Worm (Caenorhabditis elegans) whole organism, early embryonic: Measurements from ENCODE around the gene C01G6.9.

Experiments used
- ama-1 ChIP-seq: fragments of 150-350 bp; optimal IDR thresholded peaks from 2 replicates; lab custom pipeline; 2014
- hnd-1 ChIP-seq: sonication (generic microtip); optimal IDR thresholded peaks from 2 replicates; lab custom pipeline; 2016; ENCODE audit warnings: missing genetic modification characterization, missing compliant biosample characterization
- pes-1 ChIP-seq: fragments of 200-800 bp; sonication (Bioruptor generic); IDR thresholded peaks from 2 replicates; pipeline ENCODE4 v1.3.6; 2022; ENCODE audit warnings: missing genetic modification reagents, missing genetic modification characterization, missing compliant biosample characterization
- tbx-11 ChIP-seq: fragments of 200-800 bp; sonication (Bioruptor generic); IDR thresholded peaks from 2 replicates; pipeline ENCODE4 v1.3.6; 2022; ENCODE audit warnings: missing genetic modification characterization, missing compliant biosample characterization
- tra-4 ChIP-seq: sonication (generic microtip); optimal IDR thresholded peaks from 2 replicates; lab custom pipeline; 2017; ENCODE audit warnings: missing genetic modification characterization, missing compliant biosample characterization

ce11 chrII:9314733-9315132 lies 19.1 kb upstream of the C01G6.9 start:
- TF ChIP-seq tra-4 (no peak), pes-1 (no peak), ama-1 (lab: Kevin White, UChicago) (no peak), hnd-1 (tag; lab: Kevin White, UChicago) (no peak), tbx-11 (GFP tag; lab: Robert Waterston, UW) (no peak)
